Fruit fly (Drosophila melanogaster) whole organism, embryonic: ENCODE measurements around the gene CG14395.

Experiments used
- Abd-B ChIP-seq: fragments of 200-800 bp; sonication (Bioruptor generic); optimal IDR thresholded peaks from 2 replicates; lab custom pipeline; 2018; ENCODE audit warnings: missing biosample characterization, mild to moderate bottlenecking, missing genetic modification characterization, moderate library complexity
- Aef1 ChIP-seq: fragments of 200-800 bp; sonication (Bioruptor generic); IDR thresholded peaks from 3 replicates; pipeline ENCODE4 v1.3.6; 2022; ENCODE audit warnings: missing biosample characterization, missing genetic modification characterization
- C15 ChIP-seq: fragments of 200-800 bp; sonication (Bioruptor generic); IDR thresholded peaks from 3 replicates; pipeline ENCODE4 v1.3.6; 2022; ENCODE audit warnings: missing biosample characterization, missing genetic modification characterization
- CG10565 ChIP-seq: fragments of 200-800 bp; sonication (Bioruptor generic); optimal IDR thresholded peaks from 3 replicates; lab custom pipeline; 2016; ENCODE audit warnings: missing biosample characterization, mild to moderate bottlenecking, missing genetic modification characterization
- CG10979 ChIP-seq: fragments of 200-800 bp; sonication (Bioruptor generic); optimal IDR thresholded peaks from 2 replicates; lab custom pipeline; 2018; ENCODE audit warnings: missing biosample characterization, mild to moderate bottlenecking, missing genetic modification characterization, moderate library complexity
- CG1233 ChIP-seq: fragments of 200-800 bp; sonication (Bioruptor generic); optimal IDR thresholded peaks from 4 replicates; lab custom pipeline; 2018; ENCODE audit warnings: missing biosample characterization, mild to moderate bottlenecking, missing genetic modification characterization
- CG12659 ChIP-seq: fragments of 200-800 bp; sonication (Bioruptor generic); optimal IDR thresholded peaks from 3 replicates; lab custom pipeline; 2017; ENCODE audit warnings: mild to moderate bottlenecking, missing biosample characterization, missing genetic modification reagents, missing genetic modification characterization
- CG15269 ChIP-seq: fragments of 200-800 bp; sonication (Bioruptor generic); optimal IDR thresholded peaks from 2 replicates; lab custom pipeline; 2018; ENCODE audit warnings: missing biosample characterization, mild to moderate bottlenecking, missing genetic modification characterization, moderate library complexity
- CG1603 ChIP-seq: fragments of 200-800 bp; sonication (Bioruptor generic); optimal IDR thresholded peaks from 2 replicates; lab custom pipeline; 2019; ENCODE audit warnings: missing biosample characterization, mild to moderate bottlenecking, missing genetic modification characterization, moderate library complexity
- CG1792 ChIP-seq: fragments of 200-800 bp; sonication (Bioruptor generic); optimal IDR thresholded peaks from 2 replicates; lab custom pipeline; 2016; ENCODE audit warnings: missing biosample characterization, missing genetic modification characterization
- CG31224 ChIP-seq: fragments of 200-800 bp; sonication (Bioruptor generic); IDR thresholded peaks from 2 replicates; pipeline ENCODE4 v1.3.6; 2022; ENCODE audit warnings: missing biosample characterization, missing genetic modification characterization
- CG32772 ChIP-seq: fragments of 200-800 bp; sonication (Bioruptor generic); IDR thresholded peaks from 2 replicates; pipeline ENCODE4 v1.3.6; 2022; ENCODE audit warnings: missing biosample characterization, missing genetic modification characterization
- CG4424 ChIP-seq: fragments of 200-800 bp; sonication (Bioruptor generic); optimal IDR thresholded peaks from 3 replicates; lab custom pipeline; 2016; ENCODE audit warnings: missing biosample characterization, missing genetic modification characterization
- CG6254 ChIP-seq: fragments of 200-800 bp; sonication (Bioruptor generic); optimal IDR thresholded peaks from 3 replicates; lab custom pipeline; 2017; ENCODE audit warnings: mild to moderate bottlenecking, missing biosample characterization, missing genetic modification reagents, missing genetic modification characterization
- CG6689 ChIP-seq: fragments of 200-800 bp; sonication (Bioruptor generic); IDR thresholded peaks from 2 replicates; pipeline ENCODE4 v1.3.6; 2022; ENCODE audit warnings: missing biosample characterization, missing genetic modification characterization
- CG6813 ChIP-seq: fragments of 200-800 bp; sonication (Bioruptor generic); optimal IDR thresholded peaks from 2 replicates; lab custom pipeline; 2017; ENCODE audit warnings: missing biosample characterization, missing genetic modification characterization, mild to moderate bottlenecking, moderate library complexity, missing genetic modification reagents
- CG7839 ChIP-seq: fragments of 200-800 bp; sonication (Bioruptor generic); optimal IDR thresholded peaks from 3 replicates; lab custom pipeline; 2018; ENCODE audit warnings: missing biosample characterization, mild to moderate bottlenecking, missing genetic modification characterization, moderate library complexity
- Camta ChIP-seq: fragments of 200-800 bp; sonication (Bioruptor generic); optimal IDR thresholded peaks from 2 replicates; lab custom pipeline; 2016; ENCODE audit warnings: missing biosample characterization, missing genetic modification characterization
- Eip74EF ChIP-seq, 2 experiments: fragments of 200-800 bp in 1 of 2; fragments of >200 bp in 1 of 2; sonication (Bioruptor generic) in 1 of 2; optimal IDR thresholded peaks; 2 replicates each; lab custom pipeline; 2017 to 2019; ENCODE audit warnings: missing biosample characterization in 2 of 2, missing genetic modification characterization in 2 of 2, mild to moderate bottlenecking in 1 of 2, moderate library complexity in 1 of 2
- Fer1 ChIP-seq: fragments of 200-800 bp; sonication (Bioruptor generic); optimal IDR thresholded peaks from 2 replicates; lab custom pipeline; 2017; ENCODE audit warnings: missing biosample characterization, mild to moderate bottlenecking, missing genetic modification characterization
- Lim3 ChIP-seq: fragments of 200-800 bp; sonication (Bioruptor generic); IDR thresholded peaks from 2 replicates; pipeline ENCODE4 v1.3.6; 2022; ENCODE audit warnings: missing biosample characterization, missing genetic modification characterization
- Neu2 ChIP-seq: fragments of 200-800 bp; sonication (Bioruptor generic); optimal IDR thresholded peaks from 3 replicates; lab custom pipeline; 2016; ENCODE audit warnings: missing biosample characterization, missing genetic modification characterization, borderline replicate concordance
- Nf-YC ChIP-seq: fragments of 200-800 bp; optimal IDR thresholded peaks from 3 replicates; lab custom pipeline; 2019; ENCODE audit warnings: missing biosample characterization, mild to moderate bottlenecking, missing genetic modification characterization, moderate library complexity
- NfI ChIP-seq: fragments of 200-800 bp; sonication (Bioruptor generic); optimal IDR thresholded peaks from 3 replicates; lab custom pipeline; 2018; ENCODE audit warnings: missing biosample characterization, mild to moderate bottlenecking, missing genetic modification characterization, moderate library complexity
- Oli ChIP-seq: fragments of 200-800 bp; sonication (Bioruptor generic); optimal IDR thresholded peaks from 2 replicates; lab custom pipeline; 2018; ENCODE audit warnings: missing biosample characterization, mild to moderate bottlenecking, missing genetic modification characterization, moderate library complexity
- Pdp1 ChIP-seq, 2 experiments: fragments of 200-800 bp; sonication (Bioruptor generic); optimal IDR thresholded peaks; 3 replicates each; lab custom pipeline; 2016; ENCODE audit warnings: missing biosample characterization in 2 of 2, missing genetic modification characterization in 2 of 2, mild to moderate bottlenecking in 1 of 2, moderate library complexity in 1 of 2
- Rfx ChIP-seq: fragments of 200-800 bp; sonication (Bioruptor generic); IDR thresholded peaks from 2 replicates; pipeline ENCODE4 v1.3.6; 2022; ENCODE audit warnings: missing biosample characterization, missing genetic modification characterization
- Side ChIP-seq: fragments of 200-800 bp; sonication (Bioruptor generic); optimal IDR thresholded peaks from 2 replicates; lab custom pipeline; 2016; ENCODE audit warnings: missing biosample characterization, missing genetic modification characterization
- Xrp1 ChIP-seq: fragments of 200-800 bp; sonication (Bioruptor generic); IDR thresholded peaks from 2 replicates; pipeline ENCODE4 v1.3.6; 2022; ENCODE audit warnings: missing biosample characterization, missing genetic modification characterization
- bowl ChIP-seq: fragments of 200-800 bp; sonication (Bioruptor generic); IDR thresholded peaks from 2 replicates; pipeline ENCODE4 v1.3.6; 2022; ENCODE audit warnings: missing biosample characterization, missing genetic modification characterization
- bsh ChIP-seq, 2 experiments: fragments of 200-800 bp; sonication (Bioruptor generic); optimal IDR thresholded peaks; 2 replicates each; lab custom pipeline; 2017 to 2018; ENCODE audit warnings: mild to moderate bottlenecking in 2 of 2, missing biosample characterization in 2 of 2, missing genetic modification characterization in 2 of 2, moderate library complexity in 1 of 2
- btn ChIP-seq: fragments of 200-800 bp; sonication (Bioruptor generic); optimal IDR thresholded peaks from 2 replicates; lab custom pipeline; 2016; ENCODE audit warnings: missing biosample characterization, missing genetic modification characterization
- chm ChIP-seq: fragments of 200-800 bp; sonication (Bioruptor generic); IDR thresholded peaks from 2 replicates; pipeline ENCODE4 v1.3.6; 2022; ENCODE audit warnings: missing biosample characterization, missing genetic modification characterization
- danr ChIP-seq: fragments of 200-800 bp; sonication (Bioruptor generic); IDR thresholded peaks from 2 replicates; pipeline ENCODE4 v1.3.6; 2022; ENCODE audit warnings: missing biosample characterization, missing genetic modification characterization
- dysf ChIP-seq: fragments of 200-800 bp; sonication (Bioruptor generic); IDR thresholded peaks from 3 replicates; pipeline ENCODE4 v1.3.6; 2022; ENCODE audit warnings: missing biosample characterization, missing genetic modification characterization
- eyg ChIP-seq: fragments of 200-800 bp; sonication (Bioruptor generic); optimal IDR thresholded peaks from 3 replicates; lab custom pipeline; 2016; ENCODE audit warnings: missing biosample characterization, missing genetic modification characterization
- fd102C ChIP-seq: fragments of 200-800 bp; sonication (Bioruptor generic); optimal IDR thresholded peaks from 2 replicates; lab custom pipeline; 2018; ENCODE audit warnings: missing biosample characterization, mild to moderate bottlenecking, missing genetic modification characterization, moderate library complexity
- ftz-f1 ChIP-seq: fragments of 200-800 bp; sonication (Bioruptor generic); optimal IDR thresholded peaks from 2 replicates; lab custom pipeline; 2016; ENCODE audit warnings: missing biosample characterization, missing genetic modification characterization
- klu ChIP-seq: fragments of 200-800 bp; sonication (Bioruptor generic); IDR thresholded peaks from 2 replicates; pipeline ENCODE4 v1.3.6; 2022; ENCODE audit warnings: missing biosample characterization, missing genetic modification characterization
- nerfin-1 ChIP-seq: fragments of 200-800 bp; sonication (Bioruptor generic); optimal IDR thresholded peaks from 3 replicates; lab custom pipeline; 2019; ENCODE audit warnings: missing biosample characterization, mild to moderate bottlenecking, missing genetic modification characterization, moderate library complexity
- p53 ChIP-seq: fragments of 200-800 bp; sonication (Bioruptor generic); optimal IDR thresholded peaks from 2 replicates; lab custom pipeline; 2016; ENCODE audit warnings: missing biosample characterization, missing genetic modification characterization
- sens ChIP-seq: fragments of 200-800 bp; sonication (Bioruptor generic); peaks from one replicate; lab custom pipeline; 2016; ENCODE audit warnings: missing biosample characterization, missing genetic modification characterization
- sima ChIP-seq: fragments of 200-800 bp; sonication (Bioruptor generic); optimal IDR thresholded peaks from 2 replicates; lab custom pipeline; 2016; ENCODE audit warnings: missing biosample characterization, missing genetic modification characterization
- sr ChIP-seq: fragments of 200-800 bp; sonication (Bioruptor generic); IDR thresholded peaks from 3 replicates; pipeline ENCODE4 v1.3.6; 2022; ENCODE audit warnings: missing biosample characterization, missing genetic modification characterization
- toy ChIP-seq: fragments of 200-800 bp; sonication (Bioruptor generic); IDR thresholded peaks from 2 replicates; pipeline ENCODE4 v1.3.6; 2022; ENCODE audit warnings: missing biosample characterization, missing genetic modification characterization
- trem ChIP-seq: fragments of 200-800 bp; optimal IDR thresholded peaks from 3 replicates; lab custom pipeline; 2019; ENCODE audit warnings: missing biosample characterization, mild to moderate bottlenecking, missing genetic modification characterization, moderate library complexity
- trh ChIP-seq: fragments of 200-800 bp; sonication (Bioruptor generic); optimal IDR thresholded peaks from 2 replicates; lab custom pipeline; 2016; ENCODE audit warnings: missing biosample characterization, missing genetic modification characterization
- tup ChIP-seq: fragments of 200-800 bp; sonication (Bioruptor generic); optimal IDR thresholded peaks from 2 replicates; lab custom pipeline; 2016; ENCODE audit warnings: missing biosample characterization, mild to moderate bottlenecking, missing genetic modification characterization, moderate library complexity
- zen2 ChIP-seq: fragments of 200-800 bp; sonication (Bioruptor generic); IDR thresholded peaks from 3 replicates; pipeline ENCODE4 v1.3.6; 2022; ENCODE audit warnings: missing biosample characterization, missing genetic modification characterization; ENCODE audit not compliant: partially characterized antibody

The CG14395 gene

dm6 chr3R:12653511-12654252, 8.9 kb upstream of the CG14395 start (continued):
- TF ChIP-seq CG10565, result no peak
- TF ChIP-seq zen2 (GFP tag; lab: Robert Waterston, UW), result no peak
- TF ChIP-seq klu (GFP tag; lab: Robert Waterston, UW), result peak; percentile 64; the same call in 1 of the 2 replicates
- TF ChIP-seq CG1792 (GFP tag; lab: Kevin White, UChicago), result peak; percentile 17
- peak; percentile 81 for TF ChIP-seq Camta (GFP tag; lab: Kevin White, UChicago)
- TF ChIP-seq ftz-f1 (GFP tag; lab: Kevin White, UChicago), result no peak
- peak; percentile 78 for TF ChIP-seq Fer1 (GFP tag; lab: Kevin White, UChicago)
- peak; percentile 87 for TF ChIP-seq NfI (GFP tag; lab: Kevin White, UChicago)
- TF ChIP-seq trh (GFP tag; lab: Kevin White, UChicago), result peak; percentile 48
- TF ChIP-seq bowl (GFP tag; lab: Robert Waterston, UW), result peak; percentile 46; the same call in 1 of the 2 replicates
- peak; percentile 68 for TF ChIP-seq eyg (GFP tag; lab: Kevin White, UChicago)
- TF ChIP-seq chm, result no peak; the same call in 1 of the 2 replicates
- TF ChIP-seq p53 (GFP tag; lab: Kevin White, UChicago), result peak; percentile 44
- TF ChIP-seq Rfx (GFP tag; lab: Robert Waterston, UW), result peak; percentile 83
- no peak for TF ChIP-seq fd102C (GFP tag; lab: Kevin White, UChicago)
- TF ChIP-seq Nf-YC (tag; lab: Kevin White, UChicago), result peak; percentile 58
- peak; percentile 65 for TF ChIP-seq CG6254 (GFP tag; lab: Kevin White, UChicago)
- TF ChIP-seq sens (GFP tag; lab: Kevin White, UChicago), result peak; percentile 93
- peak; percentile 70 for TF ChIP-seq CG31224
- no peak for TF ChIP-seq C15
- TF ChIP-seq CG32772 (GFP tag; lab: Robert Waterston, UW), result peak; percentile 63
- peak in 1 of 2 experiments; percentile 71 for TF ChIP-seq bsh (GFP tag; optimal IDR thresholded peaks at IDR 0.05; lab: Kevin White, UChicago)
- TF ChIP-seq toy, result no peak
- TF ChIP-seq CG15269 (tag; lab: Kevin White, UChicago), result peak; percentile 88
- peak; percentile 67 for TF ChIP-seq Lim3
- TF ChIP-seq Oli (tag; lab: Kevin White, UChicago), result peak; percentile 93
- peak; percentile 86 for TF ChIP-seq Abd-B
- TF ChIP-seq CG1603 (tag; lab: Kevin White, UChicago), result peak; percentile 84
- TF ChIP-seq Xrp1 (GFP tag; lab: Robert Waterston, UW), result peak; percentile 64
- peak; percentile 87 for TF ChIP-seq Aef1 (GFP tag; lab: Robert Waterston, UW)
- TF ChIP-seq dysf, result peak; percentile 93
- peak; percentile 81 to 99 for TF ChIP-seq Pdp1 (GFP tag; optimal IDR thresholded peaks at IDR 0.05; lab: Kevin White, UChicago)
- peak; percentile 65 for TF ChIP-seq CG6813 (GFP tag; lab: Kevin White, UChicago)
- peak in 1 of 2 experiments; percentile 82 for TF ChIP-seq Eip74EF (GFP tag; optimal IDR thresholded peaks at IDR 0.05; lab: Kevin White, UChicago)
- TF ChIP-seq tup (GFP tag; lab: Kevin White, UChicago), result peak; percentile 45
- peak; percentile 90 for TF ChIP-seq CG12659
- TF ChIP-seq sr (GFP tag; lab: Robert Waterston, UW), result no peak; the same call in 2 of the 3 replicates
- peak; percentile 89 for TF ChIP-seq CG7839
- TF ChIP-seq danr (GFP tag; lab: Robert Waterston, UW), result peak; percentile 80
- TF ChIP-seq nerfin-1 (tag; lab: Kevin White, UChicago), result peak; percentile 75
- TF ChIP-seq btn, result peak; percentile 45
- peak; percentile 63 for TF ChIP-seq CG1233
- peak; percentile 22 for TF ChIP-seq trem (tag; lab: Kevin White, UChicago)
- peak; percentile 72 for TF ChIP-seq CG4424 (GFP tag; lab: Kevin White, UChicago)
- TF ChIP-seq CG10979 (tag; lab: Kevin White, UChicago), result peak; percentile 75
- TF ChIP-seq Neu2 (GFP tag; lab: Kevin White, UChicago), result no peak
- TF ChIP-seq sima, result peak; percentile 55
- peak; percentile 86 for TF ChIP-seq CG6689 (GFP tag; lab: Robert Waterston, UW)
- peak; percentile 68 for TF ChIP-seq Side (GFP tag; lab: Kevin White, UChicago)
